Fruit fly (Drosophila melanogaster) Kc167 (cell line): ENCODE results near the gene Drsl3.

ENCODE experiments used
- Myc ChIP-seq: fragments of >200 bp; optimal IDR thresholded peaks from 2 replicates; lab custom pipeline; 2017; ENCODE audit warnings: missing external identifiers
- Sin3A ChIP-seq: fragments of >200 bp; optimal IDR thresholded peaks from 2 replicates; lab custom pipeline; 2018; ENCODE audit warnings: missing external identifiers
- h ChIP-seq: fragments of >200 bp; optimal IDR thresholded peaks from 3 replicates; lab custom pipeline; 2018; ENCODE audit warnings: missing external identifiers
- insv ChIP-seq: fragments of >200 bp; optimal IDR thresholded peaks from 3 replicates; lab custom pipeline; 2018; ENCODE audit warnings: missing external identifiers
- psq ChIP-seq: fragments of >200 bp; optimal IDR thresholded peaks from 2 replicates; lab custom pipeline; 2017; ENCODE audit warnings: missing external identifiers

DNA sequence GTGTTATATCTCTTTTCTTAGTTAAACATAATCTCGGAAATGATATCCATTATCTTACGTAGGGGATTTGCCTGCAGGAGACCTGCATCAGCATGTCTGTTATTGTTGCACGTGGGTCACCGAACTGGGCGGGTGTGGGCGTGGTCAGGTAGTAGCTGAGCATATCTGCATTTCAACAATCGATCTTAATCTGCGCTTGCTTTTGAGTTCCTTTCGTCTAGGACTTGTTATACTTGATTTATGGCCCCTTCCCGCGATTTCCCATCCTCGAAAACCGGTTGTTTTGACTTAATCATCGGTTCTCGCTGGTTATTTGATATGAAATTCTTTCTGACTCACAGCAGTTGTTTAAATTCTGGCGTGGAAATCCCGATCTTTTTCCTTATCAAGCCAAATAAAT is 10.1 kb upstream of the Drsl3 start:
- TF ChIP-seq Sin3A (lab: Kevin White, UChicago) (no peak), h (lab: Kevin White, UChicago) (no peak), psq (lab: Kevin White, UChicago) (no peak), Myc (lab: Kevin White, UChicago) (no peak), insv (lab: Kevin White, UChicago) (no peak)
